Fruit fly (Drosophila melanogaster): ENCODE measurements around the gene MED18.

DNA sequence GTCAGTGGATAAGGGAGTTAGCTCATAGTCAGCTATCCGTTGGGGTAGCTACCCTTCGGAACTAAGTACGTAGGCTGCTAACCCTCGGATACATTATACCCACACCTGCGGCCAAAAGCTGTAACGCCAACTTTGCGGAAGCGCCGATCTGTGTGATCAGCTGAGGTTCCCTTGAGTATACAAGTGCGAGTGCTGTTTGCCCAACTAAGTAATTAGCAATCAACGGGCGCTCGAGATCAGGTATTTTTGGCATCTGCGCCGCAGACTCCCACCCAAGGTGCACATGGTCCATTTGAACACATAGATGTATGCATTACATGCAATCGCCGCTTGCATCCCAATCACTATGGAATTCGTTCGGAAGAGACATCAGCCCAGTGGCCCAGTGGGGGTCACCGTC, 11.6 kb upstream of the MED18 start:
- no peak for TF ChIP-seq CG6792 (GFP tag; optimal IDR thresholded peaks at IDR 0.05)
- TF ChIP-seq Sox102F (GFP tag; optimal IDR thresholded peaks at IDR 0.05) = no peak
- no peak for TF ChIP-seq Hr39 (GFP tag; optimal IDR thresholded peaks at IDR 0.05)
- TF ChIP-seq lz (GFP tag; optimal IDR thresholded peaks at IDR 0.05) = no peak
- TF ChIP-seq achi (GFP tag; optimal IDR thresholded peaks at IDR 0.05) = no peak

Data from whole organism, prepupa.